Worm (Caenorhabditis elegans): Measurements from ENCODE around the gene Y37E11B.6.

DNA sequence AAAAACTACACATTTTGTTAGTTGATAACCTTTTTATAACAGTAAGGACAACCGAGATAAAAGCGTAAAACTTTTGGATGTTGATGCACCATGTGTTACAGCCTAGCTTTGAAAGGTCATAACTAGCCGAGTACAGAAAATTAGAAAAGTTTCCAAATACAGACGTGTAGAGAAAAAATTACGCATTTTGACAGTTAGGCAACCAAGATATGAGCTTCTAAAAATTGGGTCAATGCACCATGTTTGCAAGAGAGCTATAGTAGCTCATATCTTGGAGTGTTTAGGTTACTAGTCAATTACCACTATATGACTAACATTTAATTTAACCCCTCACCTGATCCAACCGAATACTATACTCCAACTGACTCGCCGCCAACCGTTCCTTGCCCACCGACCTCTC is 46.2 kb downstream of the Y37E11B.6 start:
- TF ChIP-seq ama-1 (optimal IDR thresholded peaks at IDR 0.05) (no peak), F13C5.2 (tag; optimal IDR thresholded peaks at IDR 0.05) (no peak), flt-1 (GFP tag; IDR thresholded peaks at IDR 0.05) (no peak), pes-1 (GFP tag; IDR thresholded peaks at IDR 0.05) (no peak)
